Worm (Caenorhabditis elegans) whole organism, L4 larva: ENCODE results near the gene grd-6.
A peak's percentile ranks its signal among the peaks of the same experiment; 100 is the strongest.

Source experiments
- D1046.2 ChIP-seq: fragments of 200-800 bp; sonication (Bioruptor generic); IDR thresholded peaks from 2 replicates; pipeline ENCODE4 v1.3.6; 2022; ENCODE audit warnings: missing genetic modification characterization, missing compliant biosample characterization
- F37D6.2 ChIP-seq: sonication (generic microtip); optimal IDR thresholded peaks from 2 replicates; lab custom pipeline; 2016; ENCODE audit warnings: mild to moderate bottlenecking, missing genetic modification characterization, missing compliant biosample characterization
- ZK337.2 ChIP-seq: fragments of 200-800 bp; sonication (Bioruptor generic); IDR thresholded peaks from 2 replicates; pipeline ENCODE4 v1.3.6; 2022; ENCODE audit warnings: missing genetic modification reagents, missing genetic modification characterization, missing compliant biosample characterization
- aha-1 ChIP-seq: fragments of 150-350 bp; peaks from one replicate; lab custom pipeline; 2014; ENCODE audit warnings: missing biosample characterization, missing genetic modification characterization
- ceh-44 ChIP-seq: fragments of 200-800 bp; sonication (Bioruptor generic); IDR thresholded peaks from 2 replicates; pipeline ENCODE4 v1.3.6; 2022; ENCODE audit warnings: missing genetic modification reagents, missing genetic modification characterization, missing compliant biosample characterization
- ces-1 ChIP-seq: fragments of 150-350 bp; sonication (generic microtip); optimal IDR thresholded peaks from 4 replicates; lab custom pipeline; 2014; ENCODE audit warnings: missing biosample characterization, missing genetic modification reagents, missing genetic modification characterization
- cey-2 ChIP-seq: sonication (generic microtip); optimal IDR thresholded peaks from 3 replicates; lab custom pipeline; 2017; ENCODE audit warnings: missing genetic modification characterization, mild to moderate bottlenecking, missing compliant biosample characterization, antibody characterized with exemption, borderline replicate concordance; ENCODE audit not compliant: insufficient read depth
- ctbp-1 ChIP-seq: fragments of 200-800 bp; sonication (Bioruptor generic); IDR thresholded peaks from 2 replicates; pipeline ENCODE4 v1.3.6; 2022; ENCODE audit warnings: missing genetic modification reagents, missing genetic modification characterization, missing compliant biosample characterization
- daf-16 ChIP-seq, 3 experiments: sonication (generic microtip); optimal IDR thresholded peaks; 2 replicates each; lab custom pipeline; 2016 to 2017; ENCODE audit warnings: missing genetic modification characterization in 3 of 3, missing genetic modification reagents in 3 of 3, mild to moderate bottlenecking in 2 of 3, missing compliant biosample characterization in 2 of 3, missing biosample characterization in 1 of 3, moderate library complexity in 1 of 3
- dmd-6 ChIP-seq: fragments of 200-800 bp; sonication (Bioruptor generic); IDR thresholded peaks from 2 replicates; pipeline ENCODE4 v1.3.6; 2022; ENCODE audit warnings: missing genetic modification reagents, missing genetic modification characterization, missing compliant biosample characterization
- dmd-8 ChIP-seq: fragments of 200-800 bp; sonication (Bioruptor generic); IDR thresholded peaks from 2 replicates; pipeline ENCODE4 v1.3.6; 2022; ENCODE audit warnings: missing genetic modification characterization, missing compliant biosample characterization
- dpl-1 ChIP-seq: fragments of 150-350 bp; optimal IDR thresholded peaks from 2 replicates; lab custom pipeline; 2014; ENCODE audit warnings: missing biosample characterization, missing genetic modification reagents, missing genetic modification characterization
- egl-27 ChIP-seq: sonication (generic microtip); optimal IDR thresholded peaks from 3 replicates; lab custom pipeline; 2017; ENCODE audit warnings: missing biosample characterization, missing genetic modification reagents, missing genetic modification characterization
- fkh-10 ChIP-seq: fragments of 150-350 bp; optimal IDR thresholded peaks from 2 replicates; lab custom pipeline; 2014; ENCODE audit warnings: missing biosample characterization, missing genetic modification reagents, missing genetic modification characterization
- gei-8 ChIP-seq: fragments of 200-800 bp; sonication (Bioruptor generic); optimal IDR thresholded peaks from 2 replicates; lab custom pipeline; 2018; ENCODE audit warnings: mild to moderate bottlenecking, missing genetic modification characterization, missing compliant biosample characterization
- hlh-11 ChIP-seq: fragments of 200-800 bp; sonication (Bioruptor generic); optimal IDR thresholded peaks from 2 replicates; lab custom pipeline; 2018; ENCODE audit warnings: mild to moderate bottlenecking, missing genetic modification characterization, missing compliant biosample characterization
- lin-13 ChIP-seq: fragments of 150-350 bp; optimal IDR thresholded peaks from 2 replicates; lab custom pipeline; 2014; ENCODE audit warnings: missing biosample characterization, missing genetic modification reagents, missing genetic modification characterization
- lin-38 ChIP-seq: fragments of 200-800 bp; sonication (Bioruptor generic); IDR thresholded peaks from 2 replicates; pipeline ENCODE4 v1.3.6; 2022; ENCODE audit warnings: missing genetic modification reagents, missing genetic modification characterization, missing compliant biosample characterization
- madf-5 ChIP-seq, 2 experiments: fragments of 200-800 bp; sonication (Bioruptor generic); IDR thresholded peaks; 2 replicates each; pipeline ENCODE4 v1.3.6; 2022; ENCODE audit warnings: missing compliant biosample characterization in 2 of 2, missing genetic modification characterization in 2 of 2
- mes-2 ChIP-seq: sonication (generic microtip); optimal IDR thresholded peaks from 2 replicates; lab custom pipeline; 2016; ENCODE audit warnings: missing genotype, mild to moderate bottlenecking, missing genetic modification characterization, missing compliant biosample characterization; ENCODE audit not compliant: poor library complexity, severe bottlenecking
- nhr-11 ChIP-seq: fragments of 150-350 bp; optimal IDR thresholded peaks from 2 replicates; lab custom pipeline; 2014; ENCODE audit warnings: missing biosample characterization, missing genetic modification characterization
- nhr-111 ChIP-seq: fragments of 200-800 bp; sonication (Bioruptor generic); optimal IDR thresholded peaks from 2 replicates; lab custom pipeline; 2018; ENCODE audit warnings: mild to moderate bottlenecking, missing genetic modification characterization, missing compliant biosample characterization
- nhr-237 ChIP-seq: sonication (generic microtip); optimal IDR thresholded peaks from 2 replicates; lab custom pipeline; 2017; ENCODE audit warnings: missing biosample characterization, missing genetic modification characterization
- nhr-25 ChIP-seq: sonication (generic microtip); optimal IDR thresholded peaks from 2 replicates; lab custom pipeline; 2017; ENCODE audit warnings: missing genetic modification characterization, mild to moderate bottlenecking, missing compliant biosample characterization, antibody characterized with exemption, moderate library complexity, borderline replicate concordance; ENCODE audit not compliant: insufficient read depth
- nhr-28 ChIP-seq: fragments of 150-350 bp; optimal IDR thresholded peaks from 2 replicates; lab custom pipeline; 2014; ENCODE audit warnings: missing biosample characterization, missing genetic modification characterization
- nhr-41 ChIP-seq: fragments of 200-800 bp; sonication (Bioruptor generic); IDR thresholded peaks from 2 replicates; pipeline ENCODE4 v1.3.6; 2022; ENCODE audit warnings: missing genetic modification reagents, missing genetic modification characterization, missing compliant biosample characterization
- nhr-42 ChIP-seq: fragments of 200-800 bp; sonication (Bioruptor generic); IDR thresholded peaks from 2 replicates; pipeline ENCODE4 v1.3.6; 2022; ENCODE audit warnings: missing genetic modification characterization, missing compliant biosample characterization
- nhr-6 ChIP-seq: fragments of 150-350 bp; optimal IDR thresholded peaks from 2 replicates; lab custom pipeline; 2014; ENCODE audit warnings: missing biosample characterization, missing genetic modification characterization
- pqm-1 ChIP-seq: sonication (generic microtip); optimal IDR thresholded peaks from 2 replicates; lab custom pipeline; 2017; ENCODE audit warnings: missing biosample characterization, missing genetic modification characterization
- sdz-12 ChIP-seq: fragments of 200-800 bp; sonication (Bioruptor generic); optimal IDR thresholded peaks from 2 replicates; lab custom pipeline; 2018; ENCODE audit warnings: mild to moderate bottlenecking, missing genetic modification characterization, missing compliant biosample characterization
- set-16 ChIP-seq: fragments of 200-800 bp; sonication (Bioruptor generic); IDR thresholded peaks from 2 replicates; pipeline ENCODE4 v1.3.6; 2022; ENCODE audit warnings: missing genetic modification reagents, missing genetic modification characterization, missing compliant biosample characterization
- spr-1 ChIP-seq: sonication (generic microtip); optimal IDR thresholded peaks from 2 replicates; lab custom pipeline; 2016; ENCODE audit warnings: mild to moderate bottlenecking, missing genetic modification characterization, missing compliant biosample characterization
- spr-3 ChIP-seq: fragments of 200-800 bp; sonication (Bioruptor generic); optimal IDR thresholded peaks from 2 replicates; lab custom pipeline; 2018; ENCODE audit warnings: mild to moderate bottlenecking, missing genetic modification characterization, missing compliant biosample characterization
- unc-130 ChIP-seq: sonication (generic microtip); optimal IDR thresholded peaks from 2 replicates; lab custom pipeline; 2016; ENCODE audit warnings: missing genetic modification reagents, missing genetic modification characterization, missing compliant biosample characterization
- unc-62 ChIP-seq, 3 experiments: fragments of 150-350 bp in 1 of 3; sonication (generic microtip); optimal IDR thresholded peaks in 2 of 3; peaks in 1 of 3; 1 replicate in 1 of 3; 2 replicates in 2 of 3; lab custom pipeline; 2014 to 2017; ENCODE audit warnings: missing biosample characterization in 3 of 3, missing genetic modification characterization in 3 of 3, missing genetic modification reagents in 3 of 3, missing genotype in 1 of 3
- zfp-3 ChIP-seq: fragments of 200-800 bp; sonication (Bioruptor generic); conservative IDR thresholded peaks from 2 replicates; pipeline ENCODE4 v1.3.6; 2022; ENCODE audit warnings: missing genetic modification reagents, missing genetic modification characterization, missing compliant biosample characterization
- ztf-7 ChIP-seq: fragments of 150-350 bp; optimal IDR thresholded peaks from 2 replicates; lab custom pipeline; 2014; ENCODE audit warnings: missing biosample characterization, missing genetic modification characterization

grd-6 gene

DNA sequence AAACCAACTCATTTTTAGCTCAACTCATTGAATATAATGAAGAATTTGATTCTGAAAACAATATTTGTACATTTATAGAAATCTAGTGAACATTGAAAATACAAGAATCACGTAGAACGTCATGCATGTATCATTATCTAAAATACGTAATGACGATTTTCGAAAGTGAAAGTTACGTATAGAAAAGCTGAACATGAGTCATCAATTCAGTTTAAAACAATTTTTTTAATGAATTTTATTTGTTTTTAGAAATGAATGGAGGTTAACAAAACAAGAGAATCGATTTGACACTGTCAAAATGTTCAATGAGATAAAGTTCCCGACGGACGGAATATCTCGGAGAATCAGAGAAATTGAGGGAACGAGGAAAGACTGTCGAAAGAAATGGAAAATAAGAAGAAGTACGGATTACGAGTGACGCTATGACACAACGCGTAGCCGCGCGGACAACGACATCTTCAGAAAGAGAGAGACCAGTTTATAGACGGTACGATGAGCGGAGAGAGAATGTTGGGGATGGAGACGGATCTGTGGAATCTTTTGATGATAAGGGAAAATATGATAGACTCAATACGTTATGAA lies 39.9 kb upstream of the grd-6 start, which contains the start of gene ptr-1:
Gene ptr-1, minus strand, starts transcription at position 51 of the 582 bp plus-strand sequence.
- TF ChIP-seq nhr-111 (GFP tag; lab: Kevin White, UChicago) (no peak), nhr-237 (tag; lab: Kevin White, UChicago) (no peak), dmd-6 (GFP tag; lab: Robert Waterston, UW) (no peak), ctbp-1 (GFP tag; lab: Robert Waterston, UW) (no peak), fkh-10 (no peak)

DNA sequence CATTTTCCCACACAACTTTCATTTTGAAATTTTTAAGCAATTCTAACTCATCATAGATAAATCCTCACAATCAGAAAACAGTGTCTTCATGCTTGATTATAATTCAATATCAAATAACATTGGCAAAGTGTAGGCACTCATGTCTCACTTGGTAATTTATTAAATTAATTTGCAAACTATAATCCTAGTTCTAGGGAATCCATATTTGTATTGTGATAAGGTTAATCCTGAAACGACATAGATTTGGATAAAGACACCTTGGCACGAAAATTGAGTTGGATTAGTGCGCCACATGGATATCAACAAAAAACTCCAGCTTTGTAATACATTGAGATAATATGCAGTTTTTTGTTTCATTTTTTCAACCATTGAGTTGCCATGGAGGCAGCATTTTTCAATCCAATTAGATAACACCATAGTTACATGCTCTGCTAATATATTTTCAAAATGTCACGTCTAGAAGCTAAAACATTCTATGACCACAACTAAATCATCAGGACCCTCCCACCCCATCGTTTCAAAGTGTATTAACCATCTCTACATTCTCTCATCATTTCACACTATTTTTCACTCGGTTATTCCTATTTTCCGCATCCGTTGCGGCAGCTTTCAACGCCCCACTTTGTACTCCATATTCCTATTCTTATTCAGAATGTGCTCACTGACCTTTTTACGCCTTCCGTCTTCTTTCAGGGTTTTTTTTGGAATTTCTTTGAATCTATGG lies 37.8 kb upstream of the grd-6 start:
- no peak for TF ChIP-seq dpl-1
- TF ChIP-seq aha-1: peak; percentile 8

DNA sequence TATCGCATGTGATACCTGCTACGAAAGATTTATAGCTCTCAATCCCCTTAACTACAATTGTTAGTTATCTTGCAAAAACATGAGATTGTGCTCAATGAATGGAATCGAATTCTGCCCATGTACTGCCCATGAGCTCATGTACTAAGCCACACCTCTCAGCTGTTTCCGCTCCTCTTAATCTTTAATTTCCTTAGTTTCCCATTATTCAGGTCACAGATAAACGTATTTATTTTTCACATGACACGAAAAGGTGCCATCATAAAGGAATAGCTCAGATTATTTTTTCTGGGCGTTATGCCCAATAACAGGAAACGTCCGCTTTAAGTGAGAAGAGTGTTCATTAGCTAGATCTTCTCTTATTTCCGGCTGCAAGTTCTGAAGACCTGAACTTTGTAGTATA lies 35.6 kb upstream of the grd-6 start:
- TF ChIP-seq F37D6.2 (tag; lab: Kevin White, UChicago) (no peak), lin-38 (no peak), nhr-11 (tag; lab: Kevin White, UChicago) (no peak), aha-1 (peak; percentile 20), mes-2 (tag; lab: Kevin White, UChicago) (no peak)

DNA sequence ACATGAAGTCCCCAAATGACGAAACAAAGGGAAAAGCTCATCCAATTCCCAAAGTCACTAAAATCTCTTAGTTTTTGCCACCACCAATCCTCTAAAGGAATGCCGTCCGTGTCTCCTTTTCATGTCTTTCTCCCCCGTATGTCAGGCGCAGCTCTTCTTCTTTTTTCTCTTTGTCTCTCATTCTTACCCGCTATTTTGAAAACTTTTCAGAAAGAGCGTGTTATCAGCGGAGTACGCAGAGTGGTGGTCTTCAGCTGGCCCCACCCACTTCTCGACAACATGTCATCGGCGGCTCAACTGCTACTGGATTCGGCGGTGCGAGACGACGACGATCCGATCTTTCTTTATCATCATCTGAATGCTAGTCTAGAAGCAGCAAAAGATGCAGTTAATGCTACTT lies 30.3 kb upstream of the grd-6 start, which contains the start of gene sphr-1:
Gene sphr-1, plus strand, starts transcription at position 205 of the 400 bp plus-strand sequence.
- TF ChIP-seq fkh-10: peak; percentile 6
- peak in 1 of 2 experiments; percentile 95 for TF ChIP-seq unc-62 (GFP tag; optimal IDR thresholded peaks at IDR 0.05 in 1 of 2; lab: Kevin White, UChicago)
- no peak for TF ChIP-seq unc-62 (tag; optimal IDR thresholded peaks at IDR 0.05; lab: Kevin White, UChicago)
- TF ChIP-seq aha-1: peak; percentile 5
- no peak for TF ChIP-seq sdz-12 (GFP tag; lab: Kevin White, UChicago)
- no peak for TF ChIP-seq hlh-11
- TF ChIP-seq ctbp-1 (GFP tag; lab: Robert Waterston, UW): 0 out of 2 replicates have a peak, but pooled peaks have one; percentile 36

DNA sequence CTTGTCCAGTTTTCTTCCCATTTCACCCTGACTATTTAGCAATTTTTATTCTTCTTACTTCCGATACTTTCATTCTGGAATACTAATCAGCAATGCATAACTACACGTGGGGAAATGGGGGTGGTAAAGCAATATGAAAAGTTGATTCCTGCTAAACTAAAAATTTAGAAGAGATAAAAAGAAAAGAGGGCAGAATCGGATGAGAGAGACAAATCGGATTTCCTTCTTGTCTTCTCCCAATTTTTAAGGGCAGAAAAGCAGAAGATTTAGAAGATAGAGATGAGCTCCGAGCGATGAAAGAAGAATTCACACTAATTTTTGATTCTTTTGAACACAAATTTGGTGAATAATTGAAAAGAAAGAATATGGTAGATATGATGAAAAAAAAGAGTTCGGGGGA lies 27.6 kb upstream of the grd-6 start:
- TF ChIP-seq cey-2 (tag; lab: Kevin White, UChicago): no peak
- TF ChIP-seq nhr-25 (tag; lab: Kevin White, UChicago): no peak
- TF ChIP-seq ces-1 (GFP tag; lab: Kevin White, UChicago): peak; percentile 56
- TF ChIP-seq ctbp-1 (GFP tag; lab: Robert Waterston, UW): peak; percentile 54; the same call in 1 of the 2 replicates

DNA sequence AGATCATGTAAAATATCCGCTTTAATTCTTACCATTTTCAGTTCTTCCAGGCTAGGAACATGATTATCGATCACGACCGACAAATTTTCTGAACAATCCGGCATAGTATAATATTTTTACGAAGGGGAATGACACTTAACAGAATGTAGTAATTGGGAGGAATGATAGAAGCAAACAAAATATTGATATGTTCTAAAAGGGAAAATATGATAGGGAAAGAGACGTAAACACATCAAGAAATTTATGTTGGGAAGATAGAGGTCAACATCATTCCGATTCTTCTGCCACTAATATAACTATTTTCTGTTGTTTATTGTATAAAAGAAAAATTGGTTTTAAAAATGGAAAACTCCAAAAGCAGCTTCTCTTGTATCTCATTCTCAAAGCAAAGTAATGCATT lies 24.5 kb upstream of the grd-6 start, which contains the start of gene C24B5.4:
Gene C24B5.4, minus strand, starts transcription at position 206 of the 400 bp plus-strand sequence.
- TF ChIP-seq nhr-6 (tag; lab: Kevin White, UChicago) (no peak), nhr-42 (GFP tag; lab: Robert Waterston, UW) (no peak), ceh-44 (GFP tag; lab: Robert Waterston, UW) (no peak), spr-1 (tag; lab: Kevin White, UChicago) (no peak), cey-2 (tag; lab: Kevin White, UChicago) (no peak), zfp-3 (GFP tag; lab: Robert Waterston, UW) (no peak), daf-16 (GFP tag; optimal IDR thresholded peaks at IDR 0.05; lab: Kevin White, UChicago) (no peak), daf-16 (tag; optimal IDR thresholded peaks at IDR 0.05; lab: Kevin White, UChicago) (peak; percentile 95), gei-8 (no peak), spr-3 (no peak), pqm-1 (tag; lab: Kevin White, UChicago) (peak; percentile 22), nhr-28 (tag; lab: Kevin White, UChicago) (peak; percentile 50), set-16 (GFP tag; lab: Robert Waterston, UW) (no peak), ZK337.2 (GFP tag; lab: Robert Waterston, UW) (no peak), ztf-7 (no peak), lin-13 (GFP tag; lab: Kevin White, UChicago) (no peak), nhr-41 (no peak), D1046.2 (no peak), mes-2 (tag; lab: Kevin White, UChicago) (no peak), madf-5 (GFP tag; IDR thresholded peaks at IDR 0.05; lab: Robert Waterston, UW) (no peak), unc-130 (GFP tag; lab: Kevin White, UChicago) (no peak), dmd-8 (GFP tag; lab: Robert Waterston, UW) (no peak), egl-27 (no peak)
